In the genomic region with DNA sequence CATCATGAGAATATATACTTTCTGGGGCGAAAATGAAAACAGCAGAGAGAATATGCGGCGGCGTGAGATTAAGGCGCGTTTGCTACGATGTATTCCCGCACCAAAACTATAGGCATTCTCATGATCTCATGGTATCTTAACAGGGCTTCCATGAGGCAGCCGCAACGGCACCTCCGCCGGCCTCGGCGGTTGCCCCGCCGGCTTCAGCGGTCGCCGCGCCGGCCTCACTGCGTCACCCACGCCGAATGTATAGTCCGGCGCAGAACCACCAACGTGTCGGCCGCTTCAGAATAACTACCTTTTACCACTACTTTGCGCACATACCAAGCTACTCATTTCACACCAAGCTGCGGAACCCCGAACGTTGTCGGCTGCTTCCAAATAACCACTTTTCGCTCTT, we compare ENCODE assay signal across 2 worm cellular contexts.
TF ChIP-seq lines count a peak whose summit lies in the region.

No protein-coding gene starts in this region.

TF ChIP-seq in whole organism, L4 larva, 104 proteins besides CTCF, POLR2A, EP300 and RAD21:
- TF ChIP-seq cey-2 (tag; optimal IDR thresholded peaks at IDR 0.05; lab: Kevin White, UChicago; ENCODE audit: borderline replicate concordance, insufficient read depth), result no peak
- TF ChIP-seq unc-62 (GFP tag; optimal IDR thresholded peaks at IDR 0.05 in 1 of 2; lab: Kevin White, UChicago), result peak in 1 of 2 experiments; percentile 16
- TF ChIP-seq unc-62 (tag; optimal IDR thresholded peaks at IDR 0.05; lab: Kevin White, UChicago), result no peak
- peak; percentile 14; the same call in 1 of the 2 replicates for TF ChIP-seq egl-43 (GFP tag; IDR thresholded peaks at IDR 0.05; lab: Robert Waterston, UW)
- peak; percentile 96 for TF ChIP-seq set-16 (GFP tag; IDR thresholded peaks at IDR 0.05; lab: Robert Waterston, UW)

TF ChIP-seq in whole organism, young adult, 124 proteins besides CTCF, POLR2A, EP300 and RAD21:
- peak; percentile 94 for TF ChIP-seq zfh-2 (GFP tag; conservative IDR thresholded peaks at IDR 0.05; lab: Robert Waterston, UW)
- TF ChIP-seq hsf-1 (GFP tag; IDR thresholded peaks at IDR 0.05; lab: Robert Waterston, UW), result no peak
- TF ChIP-seq F37B4.10 (GFP tag; IDR thresholded peaks at IDR 0.05; lab: Robert Waterston, UW), result 0 out of 2 replicates have a peak, but pooled peaks have one; percentile 4
- TF ChIP-seq egrh-3 (GFP tag; IDR thresholded peaks at IDR 0.05; lab: Robert Waterston, UW), result peak; percentile 87; the same call in 1 of the 2 replicates
